Worm (Caenorhabditis elegans): ENCODE measurements around the gene ZK402.2.
"Not testable (repeated sequence)": the region's sequence is repeated elsewhere in the genome, so short reads cannot be mapped to it uniquely, and the experiment has no call there.

ce11 chrX:1403444-1403843, at the start of gene ZK402.2:
- not testable (repeated sequence) for TF ChIP-seq ref-1 (GFP tag; conservative IDR thresholded peaks at IDR 0.05); ztf-29 (GFP tag; IDR thresholded peaks at IDR 0.05); flt-1 (GFP tag; IDR thresholded peaks at IDR 0.05); med-1 (GFP tag; optimal IDR thresholded peaks at IDR 0.05; ENCODE audit: insufficient read depth); klf-2 (GFP tag; conservative IDR thresholded peaks at IDR 0.05); cog-1 (tag; optimal IDR thresholded peaks at IDR 0.05)
